Fruit fly (Drosophila melanogaster) whole organism, adult: ENCODE data around the gene CG15199.

Source experiments
- CG11617 ChIP-seq: fragments of 200-800 bp; sonication (Bioruptor generic); optimal IDR thresholded peaks from 2 replicates; lab custom pipeline; 2017; ENCODE audit warnings: mild to moderate bottlenecking, missing biosample characterization, missing genetic modification reagents, missing genetic modification characterization
- CG12768 ChIP-seq: fragments of 200-800 bp; sonication (Bioruptor generic); optimal IDR thresholded peaks from 2 replicates; lab custom pipeline; 2017; ENCODE audit warnings: missing biosample characterization, missing genetic modification characterization, mild to moderate bottlenecking, moderate library complexity, missing genetic modification reagents
- CG14711 ChIP-seq: fragments of 200-800 bp; sonication (Bioruptor generic); optimal IDR thresholded peaks from 2 replicates; lab custom pipeline; 2018; ENCODE audit warnings: missing biosample characterization, mild to moderate bottlenecking, missing genetic modification characterization, moderate library complexity
- CG1620 ChIP-seq: fragments of 200-800 bp; sonication (Bioruptor generic); optimal IDR thresholded peaks from 2 replicates; lab custom pipeline; 2016; ENCODE audit warnings: missing biosample characterization, missing genetic modification characterization
- CG33017 ChIP-seq: fragments of 200-800 bp; sonication (Bioruptor generic); optimal IDR thresholded peaks from 2 replicates; lab custom pipeline; 2018; ENCODE audit warnings: missing biosample characterization, mild to moderate bottlenecking, missing genetic modification characterization, moderate library complexity
- CG5204 ChIP-seq: fragments of 200-800 bp; sonication (Bioruptor generic); optimal IDR thresholded peaks from 2 replicates; lab custom pipeline; 2016; ENCODE audit warnings: missing biosample characterization, missing genetic modification characterization
- CG7045 ChIP-seq: fragments of 200-800 bp; sonication (Bioruptor generic); optimal IDR thresholded peaks from 2 replicates; lab custom pipeline; 2017; ENCODE audit warnings: missing biosample characterization, mild to moderate bottlenecking, missing genetic modification characterization
- CG7101 ChIP-seq: fragments of 200-800 bp; sonication (Bioruptor generic); optimal IDR thresholded peaks from 2 replicates; lab custom pipeline; 2018; ENCODE audit warnings: missing biosample characterization, mild to moderate bottlenecking, missing genetic modification characterization, moderate library complexity
- Clk ChIP-seq: fragments of 200-800 bp; sonication (Bioruptor generic); optimal IDR thresholded peaks from 2 replicates; lab custom pipeline; 2017; ENCODE audit warnings: missing biosample characterization, missing genetic modification characterization
- Crg-1 ChIP-seq: fragments of 200-800 bp; sonication (Bioruptor generic); optimal IDR thresholded peaks from 2 replicates; lab custom pipeline; 2016; ENCODE audit warnings: missing biosample characterization, missing genetic modification characterization
- Hr96 ChIP-seq: fragments of 200-800 bp; sonication (Bioruptor generic); optimal IDR thresholded peaks from 2 replicates; lab custom pipeline; 2016; ENCODE audit warnings: missing biosample characterization, missing genetic modification characterization
- Mnt ChIP-seq: fragments of 200-800 bp; sonication (Bioruptor generic); optimal IDR thresholded peaks from 2 replicates; lab custom pipeline; 2016; ENCODE audit warnings: missing biosample characterization, mild to moderate bottlenecking, missing genetic modification characterization
- bab1 ChIP-seq: fragments of 200-800 bp; sonication (Bioruptor generic); optimal IDR thresholded peaks from 3 replicates; lab custom pipeline; 2019; ENCODE audit warnings: missing biosample characterization, mild to moderate bottlenecking, missing genetic modification characterization, moderate library complexity
- cic ChIP-seq: fragments of 200-800 bp; sonication (Bioruptor generic); optimal IDR thresholded peaks from 2 replicates; lab custom pipeline; 2017; ENCODE audit warnings: missing biosample characterization, mild to moderate bottlenecking, missing genetic modification characterization, moderate library complexity
- cnc ChIP-seq, 2 experiments: fragments of >200 bp; optimal IDR thresholded peaks; 2 replicates each; lab custom pipeline; 2017
- kay ChIP-seq: fragments of 200-800 bp; sonication (Bioruptor generic); peaks from one replicate; lab custom pipeline; 2016; ENCODE audit warnings: missing biosample characterization, missing genetic modification characterization, borderline replicate concordance
- ovo ChIP-seq: fragments of 200-800 bp; sonication (Bioruptor generic); optimal IDR thresholded peaks from 2 replicates; lab custom pipeline; 2016; ENCODE audit warnings: missing biosample characterization, missing genetic modification characterization
- pad ChIP-seq: fragments of 200-800 bp; sonication (Bioruptor generic); optimal IDR thresholded peaks from 3 replicates; lab custom pipeline; 2017; ENCODE audit warnings: missing biosample characterization, missing genetic modification characterization, mild to moderate bottlenecking, moderate library complexity, missing genetic modification reagents
- tj ChIP-seq: fragments of 200-800 bp; sonication (Bioruptor generic); optimal IDR thresholded peaks from 3 replicates; lab custom pipeline; 2017; ENCODE audit warnings: missing biosample characterization, mild to moderate bottlenecking, missing genetic modification characterization, moderate library complexity
- toe ChIP-seq: fragments of 200-800 bp; sonication (Bioruptor generic); optimal IDR thresholded peaks from 2 replicates; lab custom pipeline; 2016; ENCODE audit warnings: missing biosample characterization, missing genetic modification characterization

Gene CG15199

dm6 chrX:11143820-11144219 lies 2.2 kb upstream of the CG15199 start, which contains the start of gene CG15201:
Gene CG15201 (plus strand): TSS chrX:11144120.
- no peak for TF ChIP-seq CG7101 (tag; lab: Kevin White, UChicago)

DNA sequence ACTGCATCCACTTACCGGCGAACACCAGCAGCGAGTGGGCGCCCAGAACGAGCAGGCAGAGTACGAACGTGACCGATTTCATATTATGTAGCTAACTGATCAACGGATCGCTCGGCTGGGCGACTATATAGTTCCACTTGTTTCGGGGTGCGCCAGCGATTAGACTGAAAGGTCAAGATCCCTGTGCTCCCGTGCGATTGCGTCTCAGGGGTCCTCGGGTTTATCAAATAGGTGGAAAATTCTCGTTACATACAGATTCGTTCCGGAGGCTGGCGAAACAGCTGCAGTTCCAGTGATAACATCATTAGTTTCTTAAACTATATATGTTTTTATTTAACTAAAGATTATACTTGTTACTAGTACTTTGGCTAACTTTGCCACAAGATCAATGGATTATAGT lies 1.5 kb downstream of the CG15199 start, which contains the start of gene ssp7:
Gene ssp7 (minus strand): TSS at position 101 of the 400 bp plus-strand sequence.
- no peak for TF ChIP-seq ovo (GFP tag; lab: Kevin White, UChicago)
- no peak for TF ChIP-seq tj (GFP tag; lab: Kevin White, UChicago)
- TF ChIP-seq CG12768 (GFP tag; lab: Kevin White, UChicago) = no peak
- TF ChIP-seq CG11617 = no peak
- no peak for TF ChIP-seq pad (GFP tag; lab: Kevin White, UChicago)
- no peak for TF ChIP-seq Crg-1
- no peak for TF ChIP-seq cnc (optimal IDR thresholded peaks at IDR 0.05; lab: Kevin White, UChicago)
- TF ChIP-seq Mnt (GFP tag; lab: Kevin White, UChicago) = no peak
- TF ChIP-seq CG5204 (GFP tag; lab: Kevin White, UChicago) = no peak
- TF ChIP-seq bab1 (GFP tag; lab: Kevin White, UChicago) = no peak
- no peak for TF ChIP-seq CG7101 (tag; lab: Kevin White, UChicago)
- no peak for TF ChIP-seq CG1620 (GFP tag; lab: Kevin White, UChicago)
- no peak for TF ChIP-seq CG33017 (tag; lab: Kevin White, UChicago)
- no peak for TF ChIP-seq toe (GFP tag; lab: Kevin White, UChicago)
- no peak for TF ChIP-seq CG14711 (tag; lab: Kevin White, UChicago)
- TF ChIP-seq cic = no peak
- no peak for TF ChIP-seq CG7045
- no peak for TF ChIP-seq Clk (GFP tag; lab: Kevin White, UChicago)
- TF ChIP-seq Hr96 (GFP tag; lab: Kevin White, UChicago) = no peak
- no peak for TF ChIP-seq kay (GFP tag; lab: Kevin White, UChicago)

dm6 chrX:11137566-11138186 lies 4.0 kb downstream of the CG15199 start, which contains the start of gene CDK2AP1:
Gene CDK2AP1 (plus strand): TSS chrX:11137859.
- TF ChIP-seq toe (GFP tag; lab: Kevin White, UChicago) = peak; percentile 32
- TF ChIP-seq Mnt (GFP tag; lab: Kevin White, UChicago) = peak; percentile 51
- TF ChIP-seq CG7101 (tag; lab: Kevin White, UChicago) = no peak
- TF ChIP-seq tj (GFP tag; lab: Kevin White, UChicago) = no peak
- peak; percentile 49 for TF ChIP-seq bab1 (GFP tag; lab: Kevin White, UChicago)

DNA sequence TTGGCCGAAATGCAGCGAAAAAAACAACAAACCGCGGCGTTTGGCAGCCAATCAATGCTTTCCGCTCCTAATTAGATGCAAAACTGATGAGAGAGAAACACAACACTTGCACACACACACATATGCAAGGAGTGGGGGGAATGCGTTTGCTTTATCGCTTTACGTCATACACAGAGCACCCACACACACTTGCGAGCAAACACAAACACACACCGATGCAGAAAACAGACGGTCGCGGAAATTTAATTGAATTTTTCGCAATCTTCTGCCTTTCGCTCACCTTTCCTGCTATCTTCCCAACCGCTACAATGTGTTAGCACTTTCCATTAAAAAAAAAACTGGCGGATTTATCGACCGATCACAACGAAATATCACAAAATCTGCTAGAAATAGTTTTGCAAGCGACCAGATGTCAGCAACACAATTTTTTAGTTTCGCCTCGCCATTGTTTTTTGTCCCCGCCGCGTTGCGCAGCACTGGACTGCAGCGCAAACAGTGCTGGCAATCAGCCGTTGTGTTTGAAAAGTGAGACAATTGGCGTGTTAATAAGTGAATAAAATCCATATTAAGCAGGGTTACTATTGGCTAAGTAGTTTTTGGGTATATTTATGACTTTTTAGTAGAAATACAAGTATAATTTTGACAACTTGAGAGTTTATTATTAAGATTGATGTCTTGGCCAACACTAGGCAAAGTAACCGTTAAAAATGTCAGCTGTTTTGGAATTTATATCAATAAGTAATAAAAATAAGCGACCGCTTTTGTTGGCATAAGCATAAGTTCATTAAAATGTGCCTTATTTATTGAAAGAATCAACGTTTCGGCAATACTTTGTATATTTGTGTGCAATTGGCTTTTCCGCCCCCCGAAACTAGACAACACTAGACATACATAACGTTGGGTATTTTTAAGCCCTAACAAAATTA lies 4.8 kb downstream of the CG15199 start, which contains the start of gene Klp10A:
Gene Klp10A (minus strand): TSS at position 532 of the 926 bp plus-strand sequence.
- TF ChIP-seq Mnt (GFP tag; lab: Kevin White, UChicago) (peak; percentile 50), CG14711 (tag; lab: Kevin White, UChicago) (peak; percentile 45), Crg-1 (peak; percentile 76), ovo (GFP tag; lab: Kevin White, UChicago) (peak; percentile 31), cnc (optimal IDR thresholded peaks at IDR 0.05; lab: Kevin White, UChicago) (no peak), CG1620 (GFP tag; lab: Kevin White, UChicago) (peak; percentile 85), CG12768 (GFP tag; lab: Kevin White, UChicago) (peak; percentile 35), tj (GFP tag; lab: Kevin White, UChicago) (peak; percentile 39), kay (GFP tag; lab: Kevin White, UChicago) (no peak), CG11617 (peak; percentile 35), toe (GFP tag; lab: Kevin White, UChicago) (no peak), CG33017 (tag; lab: Kevin White, UChicago) (no peak), CG7045 (peak; percentile 20), Clk (GFP tag; lab: Kevin White, UChicago) (no peak), cic (no peak), CG7101 (tag; lab: Kevin White, UChicago) (peak; percentile 72), CG5204 (GFP tag; lab: Kevin White, UChicago) (no peak), bab1 (GFP tag; lab: Kevin White, UChicago) (no peak), Hr96 (GFP tag; lab: Kevin White, UChicago) (no peak), pad (GFP tag; lab: Kevin White, UChicago) (peak; percentile 79)

- TF ChIP-seq CG1620 (GFP tag; lab: Kevin White, UChicago) = peak; percentile 23
- no peak for TF ChIP-seq Crg-1
- peak; percentile 33 for TF ChIP-seq ovo (GFP tag; lab: Kevin White, UChicago)
Observed at dm6 chrX:11135840-11136586, 5.6 kb downstream of the CG15199 start.
